Fruit fly (Drosophila melanogaster) whole organism, pupa: ENCODE results near the gene Erk7.
A peak's percentile ranks its signal among the peaks of the same experiment; 100 is the strongest.

Experiments
- CG10348 ChIP-seq: fragments of 200-800 bp; sonication (Bioruptor generic); IDR thresholded peaks from 2 replicates; pipeline ENCODE4 v1.3.6; 2022; ENCODE audit warnings: missing biosample characterization, missing genetic modification characterization
- CG12605 ChIP-seq: fragments of 200-800 bp; sonication (Bioruptor generic); IDR thresholded peaks from 2 replicates; pipeline ENCODE4 v1.3.6; 2022; ENCODE audit warnings: missing biosample characterization, missing genetic modification characterization
- CG13204 ChIP-seq: fragments of 200-800 bp; sonication (Bioruptor generic); optimal IDR thresholded peaks from 2 replicates; lab custom pipeline; 2018; ENCODE audit warnings: missing biosample characterization, mild to moderate bottlenecking, missing genetic modification characterization, moderate library complexity
- CG14655 ChIP-seq: fragments of 200-800 bp; sonication (Bioruptor generic); optimal IDR thresholded peaks from 3 replicates; lab custom pipeline; 2017; ENCODE audit warnings: mild to moderate bottlenecking, missing biosample characterization, missing genetic modification reagents, missing genetic modification characterization
- CG15710 ChIP-seq: fragments of 200-800 bp; sonication (Bioruptor generic); optimal IDR thresholded peaks from 2 replicates; lab custom pipeline; 2018; ENCODE audit warnings: missing biosample characterization, mild to moderate bottlenecking, missing genetic modification characterization, moderate library complexity
- CG17806 ChIP-seq: fragments of 200-800 bp; sonication (Bioruptor generic); optimal IDR thresholded peaks from 2 replicates; lab custom pipeline; 2018; ENCODE audit warnings: missing biosample characterization, mild to moderate bottlenecking, missing genetic modification characterization, moderate library complexity
- CG32121 ChIP-seq: fragments of 200-800 bp; sonication (Bioruptor generic); IDR thresholded peaks from 2 replicates; pipeline ENCODE4 v1.3.6; 2022; ENCODE audit warnings: missing biosample characterization, missing genetic modification characterization
- CG34367 ChIP-seq: fragments of 200-800 bp; sonication (Bioruptor generic); optimal IDR thresholded peaks from 2 replicates; lab custom pipeline; 2018; ENCODE audit warnings: missing biosample characterization, mild to moderate bottlenecking, missing genetic modification characterization
- CG4496 ChIP-seq: fragments of 200-800 bp; sonication (Bioruptor generic); IDR thresholded peaks from 3 replicates; pipeline ENCODE4 v1.3.6; 2022; ENCODE audit warnings: missing biosample characterization, missing genetic modification characterization
- CG8159 ChIP-seq: fragments of 200-800 bp; sonication (Bioruptor generic); optimal IDR thresholded peaks from 3 replicates; lab custom pipeline; 2018; ENCODE audit warnings: missing biosample characterization, mild to moderate bottlenecking, missing genetic modification characterization, moderate library complexity
- CG8301 ChIP-seq: fragments of 200-800 bp; sonication (Bioruptor generic); optimal IDR thresholded peaks from 2 replicates; lab custom pipeline; 2018; ENCODE audit warnings: missing biosample characterization, mild to moderate bottlenecking, missing genetic modification characterization
- CG9948 ChIP-seq: fragments of 200-800 bp; sonication (Bioruptor generic); optimal IDR thresholded peaks from 2 replicates; lab custom pipeline; 2018; ENCODE audit warnings: missing biosample characterization, mild to moderate bottlenecking, missing genetic modification characterization, moderate library complexity
- D1 ChIP-seq: fragments of 200-800 bp; sonication (Bioruptor generic); optimal IDR thresholded peaks from 2 replicates; lab custom pipeline; 2018; ENCODE audit warnings: missing biosample characterization, mild to moderate bottlenecking, missing genetic modification characterization, moderate library complexity
- EcR ChIP-seq: fragments of 200-800 bp; sonication (Bioruptor generic); optimal IDR thresholded peaks from 3 replicates; lab custom pipeline; 2019; ENCODE audit warnings: missing biosample characterization, missing genetic modification characterization, mild to moderate bottlenecking, moderate library complexity, missing genetic modification reagents
- Ets98B ChIP-seq: fragments of 200-800 bp; sonication (Bioruptor generic); IDR thresholded peaks from 2 replicates; pipeline ENCODE4 v1.3.6; 2022; ENCODE audit warnings: missing biosample characterization, missing genetic modification characterization
- Pif1A ChIP-seq: fragments of 200-800 bp; sonication (Bioruptor generic); optimal IDR thresholded peaks from 3 replicates; lab custom pipeline; 2016; ENCODE audit warnings: missing biosample characterization, missing genetic modification characterization
- Pif1B ChIP-seq: fragments of 200-800 bp; sonication (Bioruptor generic); optimal IDR thresholded peaks from 3 replicates; lab custom pipeline; 2016; ENCODE audit warnings: missing biosample characterization, missing genetic modification characterization
- Snoo ChIP-seq: fragments of 200-800 bp; sonication (Bioruptor generic); optimal IDR thresholded peaks from 3 replicates; lab custom pipeline; 2017; ENCODE audit warnings: missing biosample characterization, mild to moderate bottlenecking, missing genetic modification characterization, inconsistent platforms
- fd96Ca ChIP-seq: fragments of 200-800 bp; sonication (Bioruptor generic); IDR thresholded peaks from 3 replicates; pipeline ENCODE4 v1.3.6; 2022; ENCODE audit warnings: missing biosample characterization, missing genetic modification characterization
- gl ChIP-seq: fragments of 200-800 bp; sonication (Bioruptor generic); optimal IDR thresholded peaks from 2 replicates; lab custom pipeline; 2018; ENCODE audit warnings: missing biosample characterization, mild to moderate bottlenecking, missing genetic modification characterization
- rn ChIP-seq: fragments of 200-800 bp; sonication (Bioruptor generic); IDR thresholded peaks from 2 replicates; pipeline ENCODE4 v1.3.6; 2022; ENCODE audit warnings: missing biosample characterization, missing genetic modification characterization

Gene Erk7

dm6 chrX:9251212-9251877 lies 16.2 kb downstream of the Erk7 start:
- TF ChIP-seq rn (GFP tag; lab: Robert Waterston, UW) (0 out of 2 replicates have a peak, but pooled peaks have one; percentile 21), fd96Ca (GFP tag; lab: Robert Waterston, UW) (peak; percentile 76), Ets98B (GFP tag; lab: Robert Waterston, UW) (peak; percentile 63), CG17806 (tag; lab: Kevin White, UChicago) (peak; percentile 48), Pif1B (GFP tag; lab: Kevin White, UChicago) (no peak), CG10348 (GFP tag; lab: Robert Waterston, UW) (no peak), CG8301 (tag; lab: Kevin White, UChicago) (peak; percentile 51), EcR (peak; percentile 79), CG14655 (GFP tag; lab: Kevin White, UChicago) (peak; percentile 64), CG32121 (GFP tag; lab: Robert Waterston, UW) (peak; percentile 77), CG13204 (GFP tag; lab: Kevin White, UChicago) (no peak), Snoo (tag; lab: Kevin White, UChicago) (no peak), CG15710 (tag; lab: Kevin White, UChicago) (peak; percentile 43), CG9948 (peak; percentile 13), Pif1A (GFP tag; lab: Kevin White, UChicago) (peak; percentile 60), D1 (no peak), CG12605 (GFP tag; lab: Robert Waterston, UW) (peak; percentile 56; the same call in 1 of the 2 replicates), CG34367 (peak; percentile 55), CG4496 (GFP tag; lab: Robert Waterston, UW) (peak; percentile 72), CG8159 (tag; lab: Kevin White, UChicago) (peak; percentile 63), gl (tag; lab: Kevin White, UChicago) (peak; percentile 6)

dm6 chrX:9250161-9250831 lies 17.2 kb downstream of the Erk7 start, which contains the start of gene CG17754:
CG17754 (plus strand) TSS chrX:9250420.
- TF ChIP-seq Pif1B (GFP tag; lab: Kevin White, UChicago) (no peak), gl (tag; lab: Kevin White, UChicago) (no peak), rn (GFP tag; lab: Robert Waterston, UW) (no peak), CG8159 (tag; lab: Kevin White, UChicago) (no peak), CG4496 (GFP tag; lab: Robert Waterston, UW) (peak; percentile 61), CG32121 (GFP tag; lab: Robert Waterston, UW) (no peak), CG13204 (GFP tag; lab: Kevin White, UChicago) (no peak), fd96Ca (GFP tag; lab: Robert Waterston, UW) (0 out of 3 replicates have a peak, but pooled peaks have one; percentile 41)
- TF ChIP-seq, all 21 proteins: peak for 2

- TF ChIP-seq Pif1A (GFP tag; lab: Kevin White, UChicago) (no peak), Ets98B (GFP tag; lab: Robert Waterston, UW) (peak; percentile 33; the same call in 1 of the 2 replicates), CG15710 (tag; lab: Kevin White, UChicago) (peak; percentile 52), CG12605 (GFP tag; lab: Robert Waterston, UW) (peak; percentile 64), CG14655 (GFP tag; lab: Kevin White, UChicago) (no peak), CG17806 (tag; lab: Kevin White, UChicago) (peak; percentile 53), D1 (no peak), rn (GFP tag; lab: Robert Waterston, UW) (no peak), CG13204 (GFP tag; lab: Kevin White, UChicago) (no peak), CG34367 (peak; percentile 36), fd96Ca (GFP tag; lab: Robert Waterston, UW) (no peak), CG9948 (peak; percentile 31), CG32121 (GFP tag; lab: Robert Waterston, UW) (no peak), Snoo (tag; lab: Kevin White, UChicago) (no peak), gl (tag; lab: Kevin White, UChicago) (no peak), CG8301 (tag; lab: Kevin White, UChicago) (peak; percentile 58), CG10348 (GFP tag; lab: Robert Waterston, UW) (no peak), EcR (no peak), CG4496 (GFP tag; lab: Robert Waterston, UW) (peak; percentile 65; the same call in 2 of the 3 replicates), Pif1B (GFP tag; lab: Kevin White, UChicago) (peak; percentile 29), CG8159 (tag; lab: Kevin White, UChicago) (peak; percentile 58)
Measured at dm6 chrX:9248040-9248439, 19.5 kb downstream of the Erk7 start.

- TF ChIP-seq CG14655 (GFP tag; lab: Kevin White, UChicago) (no peak), CG15710 (tag; lab: Kevin White, UChicago) (no peak), gl (tag; lab: Kevin White, UChicago) (no peak), CG4496 (GFP tag; lab: Robert Waterston, UW) (no peak), Snoo (tag; lab: Kevin White, UChicago) (no peak), Pif1B (GFP tag; lab: Kevin White, UChicago) (no peak), rn (GFP tag; lab: Robert Waterston, UW) (no peak), CG13204 (GFP tag; lab: Kevin White, UChicago) (no peak), EcR (no peak), CG34367 (no peak), Ets98B (GFP tag; lab: Robert Waterston, UW) (no peak), fd96Ca (GFP tag; lab: Robert Waterston, UW) (no peak), CG10348 (GFP tag; lab: Robert Waterston, UW) (no peak), CG9948 (no peak)
Measured at dm6 chrX:9247171-9247783, 20.2 kb downstream of the Erk7 start, which contains the start of the genes amx and Dsor1. amx (minus strand) TSS chrX:9247336. Dsor1 (plus strand) TSS chrX:9247342.
